Worm (Caenorhabditis elegans) whole organism, late embryonic: ENCODE data around the gene epic-2.

Source experiments
- F13H6.1 ChIP-seq: sonication (generic microtip); optimal IDR thresholded peaks from 2 replicates; lab custom pipeline; 2016; ENCODE audit warnings: missing genetic modification characterization, missing compliant biosample characterization
- ama-1 ChIP-seq: fragments of 150-350 bp; optimal IDR thresholded peaks from 2 replicates; lab custom pipeline; 2014
- dve-1 ChIP-seq: sonication (generic microtip); optimal IDR thresholded peaks from 2 replicates; lab custom pipeline; 2017; ENCODE audit warnings: antibody characterized with exemption, mild to moderate bottlenecking, missing genetic modification characterization, missing compliant biosample characterization
- nhr-11 ChIP-seq: fragments of 150-350 bp; optimal IDR thresholded peaks from 2 replicates; lab custom pipeline; 2014; ENCODE audit warnings: missing biosample characterization, missing genetic modification characterization
- pqm-1 ChIP-seq: sonication (generic microtip); optimal IDR thresholded peaks from 2 replicates; lab custom pipeline; 2016; ENCODE audit warnings: missing genetic modification characterization, missing compliant biosample characterization
- sox-4 ChIP-seq: sonication (generic microtip); optimal IDR thresholded peaks from 2 replicates; lab custom pipeline; 2017; ENCODE audit warnings: mild to moderate bottlenecking, missing genetic modification characterization, inconsistent platforms, missing compliant biosample characterization

- TF ChIP-seq pqm-1 (tag; lab: Kevin White, UChicago) (no peak), F13H6.1 (tag; lab: Kevin White, UChicago) (no peak), ama-1 (lab: Kevin White, UChicago) (no peak), nhr-11 (tag; lab: Kevin White, UChicago) (no peak), dve-1 (tag; lab: Kevin White, UChicago) (no peak), sox-4 (tag; lab: Kevin White, UChicago) (no peak)
These were observed 10.8 kb upstream of the epic-2 start, which contains the start of the genes pbs-1 and K08D12.3 for ce11 chrIV:1709695-1710315.
